Fruit fly (Drosophila melanogaster): ENCODE results near the gene CG4998.

- TF ChIP-seq CG13296 (GFP tag; optimal IDR thresholded peaks at IDR 0.05): no peak
- TF ChIP-seq Oaz (GFP tag; IDR thresholded peaks at IDR 0.05): no peak
- TF ChIP-seq CG12769 (tag; optimal IDR thresholded peaks at IDR 0.05): no peak
- no peak for TF ChIP-seq ase (GFP tag; IDR thresholded peaks at IDR 0.05)
- TF ChIP-seq Hr78 (GFP tag; optimal IDR thresholded peaks at IDR 0.05): no peak
- TF ChIP-seq CG3407 (GFP tag; optimal IDR thresholded peaks at IDR 0.05): no peak
- no peak for TF ChIP-seq CG8924 (tag; optimal IDR thresholded peaks at IDR 0.05)
- no peak for TF ChIP-seq CG8359 (GFP tag; optimal IDR thresholded peaks at IDR 0.05; ENCODE audit: borderline replicate concordance)
- no peak for TF ChIP-seq CG13624 (GFP tag; optimal IDR thresholded peaks at IDR 0.05)
- TF ChIP-seq Chrac-16 (GFP tag; optimal IDR thresholded peaks at IDR 0.05): no peak
- TF ChIP-seq Camta (GFP tag; optimal IDR thresholded peaks at IDR 0.05): no peak
- TF ChIP-seq Blimp-1 (GFP tag; optimal IDR thresholded peaks at IDR 0.05): no peak
Observed at dm6 chr3L:16330740-16331139, 8.1 kb upstream of the CG4998 start, which contains the start of gene CG33060.
